Worm (Caenorhabditis elegans) whole organism, young adult: ENCODE results near the gene grl-25.

Source experiments
- B0261.1 ChIP-seq: sonication (generic microtip); optimal IDR thresholded peaks from 2 replicates; lab custom pipeline; 2016; ENCODE audit warnings: mild to moderate bottlenecking, missing genetic modification characterization, moderate library complexity, missing compliant biosample characterization
- C06A6.2 ChIP-seq: fragments of 200-800 bp; sonication (Bioruptor generic); conservative IDR thresholded peaks from 2 replicates; pipeline ENCODE4 v1.3.6; 2022; ENCODE audit warnings: missing genetic modification characterization, missing compliant biosample characterization
- C17E4.6 ChIP-seq: fragments of 200-800 bp; sonication (Bioruptor generic); IDR thresholded peaks from 2 replicates; pipeline ENCODE4 v1.3.6; 2022; ENCODE audit warnings: missing genetic modification reagents, missing genetic modification characterization, missing compliant biosample characterization
- F22D6.2 ChIP-seq: sonication (generic microtip); optimal IDR thresholded peaks from 2 replicates; lab custom pipeline; 2016; ENCODE audit warnings: mild to moderate bottlenecking, missing genetic modification characterization, missing compliant biosample characterization
- F33H1.4 ChIP-seq: fragments of 200-800 bp; sonication (Bioruptor generic); IDR thresholded peaks from 2 replicates; pipeline ENCODE4 v1.3.6; 2022; ENCODE audit warnings: missing genetic modification reagents, missing genetic modification characterization, missing compliant biosample characterization
- F57A8.1 ChIP-seq: fragments of 200-800 bp; sonication (Bioruptor generic); optimal IDR thresholded peaks from 2 replicates; lab custom pipeline; 2018; ENCODE audit warnings: mild to moderate bottlenecking, missing genetic modification characterization, moderate library complexity, missing compliant biosample characterization
- K12H6.12 ChIP-seq: fragments of 200-800 bp; sonication (Bioruptor generic); optimal IDR thresholded peaks from 2 replicates; lab custom pipeline; 2018; ENCODE audit warnings: mild to moderate bottlenecking, missing genetic modification characterization, missing compliant biosample characterization
- Y95B8A.8 ChIP-seq: fragments of 200-800 bp; sonication (Bioruptor generic); IDR thresholded peaks from 2 replicates; pipeline ENCODE4 v1.3.6; 2022; ENCODE audit warnings: missing genetic modification reagents, missing genetic modification characterization, missing compliant biosample characterization
- ama-1 ChIP-seq, 3 experiments: fragments of 150-350 bp in 1 of 3; sonication (generic microtip) in 2 of 3; optimal IDR thresholded peaks; 2 replicates each; lab custom pipeline; 2014 to 2018; ENCODE audit warnings: missing biosample characterization in 2 of 3, missing genetic modification characterization in 2 of 3, missing genetic modification reagents in 2 of 3
- aptf-2 ChIP-seq: fragments of 200-800 bp; sonication (Bioruptor generic); conservative IDR thresholded peaks from 2 replicates; pipeline ENCODE4 v1.3.6; 2022; ENCODE audit warnings: missing genetic modification reagents, missing genetic modification characterization, missing compliant biosample characterization
- aptf-3 ChIP-seq: fragments of 200-800 bp; sonication (Bioruptor generic); IDR thresholded peaks from 2 replicates; pipeline ENCODE4 v1.3.6; 2022; ENCODE audit warnings: missing genetic modification characterization, missing compliant biosample characterization
- bed-2 ChIP-seq: fragments of 200-800 bp; sonication (Bioruptor generic); IDR thresholded peaks from 2 replicates; pipeline ENCODE4 v1.3.6; 2022; ENCODE audit warnings: missing genetic modification reagents, missing genetic modification characterization, missing compliant biosample characterization
- ccch-3 ChIP-seq: fragments of 200-800 bp; sonication (Bioruptor generic); optimal IDR thresholded peaks from 2 replicates; lab custom pipeline; 2018; ENCODE audit warnings: mild to moderate bottlenecking, missing genetic modification characterization, missing compliant biosample characterization
- ceh-58 ChIP-seq: fragments of 200-800 bp; sonication (Bioruptor generic); IDR thresholded peaks from 2 replicates; pipeline ENCODE4 v1.3.6; 2022; ENCODE audit warnings: missing genetic modification characterization, missing compliant biosample characterization
- chd-7 ChIP-seq: sonication (generic microtip); optimal IDR thresholded peaks from 2 replicates; lab custom pipeline; 2016; ENCODE audit warnings: mild to moderate bottlenecking, missing genetic modification characterization, moderate library complexity, missing compliant biosample characterization
- dpl-1 ChIP-seq: fragments of 150-350 bp; optimal IDR thresholded peaks from 2 replicates; lab custom pipeline; 2014; ENCODE audit warnings: missing biosample characterization, missing genetic modification reagents, missing genetic modification characterization
- efl-1 ChIP-seq: fragments of 150-350 bp; optimal IDR thresholded peaks from 2 replicates; lab custom pipeline; 2014; ENCODE audit warnings: missing biosample characterization, missing genetic modification reagents, missing genetic modification characterization
- egl-18 ChIP-seq: fragments of 200-800 bp; sonication (Bioruptor generic); IDR thresholded peaks from 2 replicates; pipeline ENCODE4 v1.3.6; 2022; ENCODE audit warnings: missing genetic modification reagents, missing genetic modification characterization, missing compliant biosample characterization
- fkh-3 ChIP-seq: sonication (generic microtip); optimal IDR thresholded peaks from 2 replicates; lab custom pipeline; 2016; ENCODE audit warnings: mild to moderate bottlenecking, missing genetic modification characterization, missing compliant biosample characterization
- hlh-26 ChIP-seq: fragments of 200-800 bp; sonication (Bioruptor generic); conservative IDR thresholded peaks from 2 replicates; pipeline ENCODE4 v1.3.6; 2022; ENCODE audit warnings: missing genetic modification reagents, missing genetic modification characterization, missing compliant biosample characterization
- hmg-1.2 ChIP-seq: fragments of 200-800 bp; sonication (Bioruptor generic); IDR thresholded peaks from 2 replicates; pipeline ENCODE4 v1.3.6; 2022; ENCODE audit warnings: missing genetic modification reagents, missing genetic modification characterization, missing compliant biosample characterization
- hrde-1 ChIP-seq: sonication (generic microtip); optimal IDR thresholded peaks from 2 replicates; lab custom pipeline; 2016; ENCODE audit warnings: missing genetic modification characterization, mild to moderate bottlenecking, missing compliant biosample characterization, moderate library complexity, missing genotype, missing genetic modification reagents, borderline replicate concordance
- lin-26 ChIP-seq: fragments of 200-800 bp; sonication (Bioruptor generic); IDR thresholded peaks from 2 replicates; pipeline ENCODE4 v1.3.6; 2022; ENCODE audit warnings: missing genetic modification reagents, missing genetic modification characterization, missing compliant biosample characterization
- lsl-1 ChIP-seq: fragments of 200-800 bp; sonication (Bioruptor generic); optimal IDR thresholded peaks from 2 replicates; lab custom pipeline; 2018; ENCODE audit warnings: mild to moderate bottlenecking, missing genetic modification characterization, moderate library complexity, missing compliant biosample characterization
- lsy-27 ChIP-seq: sonication (generic microtip); optimal IDR thresholded peaks from 2 replicates; lab custom pipeline; 2017; ENCODE audit warnings: missing genetic modification characterization, mild to moderate bottlenecking, missing compliant biosample characterization, antibody characterized with exemption, missing genotype, borderline replicate concordance; ENCODE audit not compliant: insufficient read depth
- madf-3 ChIP-seq: fragments of 200-800 bp; sonication (Bioruptor generic); IDR thresholded peaks from 2 replicates; pipeline ENCODE4 v1.3.6; 2022; ENCODE audit warnings: missing genetic modification reagents, missing genetic modification characterization, missing compliant biosample characterization
- madf-6 ChIP-seq: fragments of 200-800 bp; sonication (Bioruptor generic); IDR thresholded peaks from 2 replicates; pipeline ENCODE4 v1.3.6; 2022; ENCODE audit warnings: missing genetic modification reagents, missing genetic modification characterization, missing compliant biosample characterization
- madf-8 ChIP-seq: fragments of 200-800 bp; sonication (Bioruptor generic); conservative IDR thresholded peaks from 2 replicates; pipeline ENCODE4 v1.3.6; 2022; ENCODE audit warnings: missing genetic modification reagents, missing genetic modification characterization, missing compliant biosample characterization
- mel-28 ChIP-seq: sonication (generic microtip); optimal IDR thresholded peaks from 2 replicates; lab custom pipeline; 2016; ENCODE audit warnings: borderline replicate concordance, mild to moderate bottlenecking, missing genetic modification characterization, missing compliant biosample characterization
- nfyb-1 ChIP-seq: fragments of 200-800 bp; sonication (Bioruptor generic); IDR thresholded peaks from 2 replicates; pipeline ENCODE4 v1.3.6; 2022; ENCODE audit warnings: missing genetic modification reagents, missing genetic modification characterization, missing compliant biosample characterization
- nhr-90 ChIP-seq: sonication (generic microtip); optimal IDR thresholded peaks from 2 replicates; lab custom pipeline; 2016; ENCODE audit warnings: missing genotype, mild to moderate bottlenecking, missing genetic modification characterization, missing compliant biosample characterization
- snpc-3.4 ChIP-seq: sonication (generic microtip); optimal IDR thresholded peaks from 2 replicates; lab custom pipeline; 2017; ENCODE audit warnings: missing genetic modification characterization, mild to moderate bottlenecking, missing compliant biosample characterization, antibody characterized with exemption, moderate library complexity, missing genotype, missing genetic modification reagents
- unc-130 ChIP-seq: sonication (generic microtip); optimal IDR thresholded peaks from 2 replicates; lab custom pipeline; 2016; ENCODE audit warnings: missing genetic modification reagents, missing genetic modification characterization, missing compliant biosample characterization
- xnd-1 ChIP-seq: sonication (generic microtip); optimal IDR thresholded peaks from 2 replicates; lab custom pipeline; 2016; ENCODE audit warnings: missing genotype, missing genetic modification reagents, missing genetic modification characterization, missing compliant biosample characterization
- zfh-2 ChIP-seq: fragments of 200-800 bp; sonication (Bioruptor generic); conservative IDR thresholded peaks from 2 replicates; pipeline ENCODE4 v1.3.6; 2022; ENCODE audit warnings: missing genetic modification reagents, missing genetic modification characterization, missing compliant biosample characterization
- ztf-25 ChIP-seq: fragments of 200-800 bp; sonication (Bioruptor generic); IDR thresholded peaks from 2 replicates; pipeline ENCODE4 v1.3.6; 2022; ENCODE audit warnings: missing genetic modification reagents, missing genetic modification characterization, missing compliant biosample characterization

grl-25 gene

ce11 chrIII:8961993-8962392, at the start of gene grl-25:
TSS of gene grl-25 (plus strand) at chrIII:8962293.
- TF ChIP-seq lsl-1 (GFP tag; lab: Kevin White, UChicago) (no peak), aptf-3 (GFP tag; lab: Robert Waterston, UW) (no peak), Y95B8A.8 (GFP tag; lab: Robert Waterston, UW) (no peak), zfh-2 (no peak), snpc-3.4 (tag; lab: Kevin White, UChicago) (no peak), hrde-1 (no peak), aptf-2 (GFP tag; lab: Robert Waterston, UW) (no peak), F57A8.1 (GFP tag; lab: Kevin White, UChicago) (no peak), lsy-27 (no peak), egl-18 (GFP tag; lab: Robert Waterston, UW) (no peak), F22D6.2 (tag; lab: Kevin White, UChicago) (no peak), K12H6.12 (no peak), fkh-3 (tag; lab: Kevin White, UChicago) (no peak), C06A6.2 (GFP tag; lab: Robert Waterston, UW) (no peak)

ce11 chrIII:8913469-8913868, 48.6 kb upstream of the grl-25 start, which contains the start of gene trxr-2:
TSS of gene trxr-2 (plus strand) at chrIII:8913769.
- no peak for TF ChIP-seq chd-7
- no peak for TF ChIP-seq B0261.1 (tag; lab: Kevin White, UChicago)
- no peak for TF ChIP-seq zfh-2
- no peak for TF ChIP-seq nhr-90 (tag; lab: Kevin White, UChicago)
- TF ChIP-seq nfyb-1: no peak
- no peak for TF ChIP-seq mel-28 (tag; lab: Kevin White, UChicago)
- TF ChIP-seq lsy-27: no peak
- no peak for TF ChIP-seq aptf-3 (GFP tag; lab: Robert Waterston, UW)
- TF ChIP-seq bed-2: no peak
- no peak for TF ChIP-seq ccch-3 (GFP tag; lab: Kevin White, UChicago)
- TF ChIP-seq ama-1 (optimal IDR thresholded peaks at IDR 0.05; lab: Kevin White, UChicago): no peak
- no peak for TF ChIP-seq ama-1 (GFP tag; optimal IDR thresholded peaks at IDR 0.05; lab: Kevin White, UChicago)
- TF ChIP-seq hlh-26 (GFP tag; lab: Robert Waterston, UW): no peak
- no peak for TF ChIP-seq C17E4.6 (GFP tag; lab: Robert Waterston, UW)
- TF ChIP-seq ceh-58 (GFP tag; lab: Robert Waterston, UW): no peak

- TF ChIP-seq madf-6 (GFP tag; lab: Robert Waterston, UW): peak; percentile 85
- peak; percentile 17 for TF ChIP-seq dpl-1
- peak; percentile 26; the same call in 1 of the 2 replicates for TF ChIP-seq hmg-1.2 (GFP tag; lab: Robert Waterston, UW)
- peak; percentile 27 for TF ChIP-seq xnd-1 (tag; lab: Kevin White, UChicago)
- no peak for TF ChIP-seq lin-26 (GFP tag; lab: Robert Waterston, UW)
- peak; percentile 26; the same call in 1 of the 2 replicates for TF ChIP-seq F33H1.4
- peak; percentile 87 for TF ChIP-seq aptf-3 (GFP tag; lab: Robert Waterston, UW)
- TF ChIP-seq madf-3 (GFP tag; lab: Robert Waterston, UW): no peak
- TF ChIP-seq unc-130 (GFP tag; lab: Kevin White, UChicago): no peak
- 0 out of 2 replicates have a peak, but pooled peaks have one; percentile 13 for TF ChIP-seq ztf-25 (GFP tag; lab: Robert Waterston, UW)
- peak; percentile 70 for TF ChIP-seq efl-1 (GFP tag; lab: Kevin White, UChicago)
- TF ChIP-seq aptf-2 (GFP tag; lab: Robert Waterston, UW): peak; percentile 99
- peak; percentile 27; the same call in 1 of the 2 replicates for TF ChIP-seq madf-8 (GFP tag; lab: Robert Waterston, UW)
- TF ChIP-seq, all 124 proteins: peak for 10
Measured at ce11 chrIII:8917879-8918381, 44.2 kb upstream of the grl-25 start, which contains the start of gene cdc-25.3. TSS of gene cdc-25.3 (minus strand) at chrIII:8917929.
